Worm (Caenorhabditis elegans) whole organism, young adult: ENCODE results near the gene hsp-90.

Experiments
- D2030.7 ChIP-seq: fragments of 200-800 bp; sonication (Bioruptor generic); IDR thresholded peaks from 2 replicates; pipeline ENCODE4 v1.3.6; 2022; ENCODE audit warnings: missing genetic modification reagents, missing genetic modification characterization, missing compliant biosample characterization
- F10E7.11 ChIP-seq: sonication (generic microtip); optimal IDR thresholded peaks from 2 replicates; lab custom pipeline; 2017; ENCODE audit warnings: mild to moderate bottlenecking, missing genetic modification characterization, moderate library complexity, missing compliant biosample characterization
- F33H1.4 ChIP-seq: fragments of 200-800 bp; sonication (Bioruptor generic); IDR thresholded peaks from 2 replicates; pipeline ENCODE4 v1.3.6; 2022; ENCODE audit warnings: missing genetic modification reagents, missing genetic modification characterization, missing compliant biosample characterization
- F39B2.1 ChIP-seq: fragments of 200-800 bp; sonication (Bioruptor generic); IDR thresholded peaks from 2 replicates; pipeline ENCODE4 v1.3.6; 2022; ENCODE audit warnings: missing genetic modification reagents, missing genetic modification characterization, missing compliant biosample characterization
- F55B11.4 ChIP-seq: sonication (generic microtip); optimal IDR thresholded peaks from 2 replicates; lab custom pipeline; 2016; ENCODE audit warnings: missing compliant biosample characterization, missing genetic modification characterization, borderline replicate concordance; ENCODE audit not compliant: insufficient read depth
- K11D2.4 ChIP-seq: fragments of 200-800 bp; sonication (Bioruptor generic); IDR thresholded peaks from 2 replicates; pipeline ENCODE4 v1.3.6; 2022; ENCODE audit warnings: missing genetic modification reagents, missing genetic modification characterization, missing compliant biosample characterization
- K12H6.12 ChIP-seq: fragments of 200-800 bp; sonication (Bioruptor generic); optimal IDR thresholded peaks from 2 replicates; lab custom pipeline; 2018; ENCODE audit warnings: mild to moderate bottlenecking, missing genetic modification characterization, missing compliant biosample characterization
- Y56A3A.18 ChIP-seq: fragments of 200-800 bp; sonication (Bioruptor generic); IDR thresholded peaks from 2 replicates; pipeline ENCODE4 v1.3.6; 2022; ENCODE audit warnings: missing genetic modification reagents, missing genetic modification characterization, missing compliant biosample characterization
- akir-1 ChIP-seq: fragments of 200-800 bp; sonication (Bioruptor generic); optimal IDR thresholded peaks from 2 replicates; lab custom pipeline; 2018; ENCODE audit warnings: mild to moderate bottlenecking, missing genetic modification characterization, moderate library complexity, missing compliant biosample characterization
- ama-1 ChIP-seq, 3 experiments: fragments of 150-350 bp in 1 of 3; sonication (generic microtip) in 2 of 3; optimal IDR thresholded peaks; 2 replicates each; lab custom pipeline; 2014 to 2018; ENCODE audit warnings: missing biosample characterization in 2 of 3, missing genetic modification characterization in 2 of 3, missing genetic modification reagents in 2 of 3
- cebp-1 ChIP-seq, 2 experiments: fragments of 200-800 bp in 1 of 2; sonication (Bioruptor generic) in 1 of 2; sonication (generic microtip) in 1 of 2; IDR thresholded peaks in 1 of 2; optimal IDR thresholded peaks in 1 of 2; 2 replicates each; pipeline versions ENCODE4 v1.3.6 to Lab custom; 2017 to 2022; ENCODE audit warnings: missing compliant biosample characterization in 2 of 2, missing genetic modification characterization in 2 of 2, mild to moderate bottlenecking in 1 of 2, missing genetic modification reagents in 1 of 2, moderate library complexity in 1 of 2
- ceh-100 ChIP-seq: fragments of 200-800 bp; sonication (Bioruptor generic); IDR thresholded peaks from 2 replicates; pipeline ENCODE4 v1.3.6; 2022; ENCODE audit warnings: missing genetic modification reagents, missing genetic modification characterization, missing compliant biosample characterization
- ceh-91 ChIP-seq: fragments of 200-800 bp; sonication (Bioruptor generic); IDR thresholded peaks from 2 replicates; pipeline ENCODE4 v1.3.6; 2022; ENCODE audit warnings: missing genetic modification reagents, missing genetic modification characterization, missing compliant biosample characterization
- die-1 ChIP-seq: sonication (generic microtip); optimal IDR thresholded peaks from 2 replicates; lab custom pipeline; 2016; ENCODE audit warnings: missing genotype, mild to moderate bottlenecking, missing genetic modification characterization, missing compliant biosample characterization
- dpl-1 ChIP-seq: fragments of 150-350 bp; optimal IDR thresholded peaks from 2 replicates; lab custom pipeline; 2014; ENCODE audit warnings: missing biosample characterization, missing genetic modification reagents, missing genetic modification characterization
- efl-1 ChIP-seq: fragments of 150-350 bp; optimal IDR thresholded peaks from 2 replicates; lab custom pipeline; 2014; ENCODE audit warnings: missing biosample characterization, missing genetic modification reagents, missing genetic modification characterization
- fkh-3 ChIP-seq: sonication (generic microtip); optimal IDR thresholded peaks from 2 replicates; lab custom pipeline; 2016; ENCODE audit warnings: mild to moderate bottlenecking, missing genetic modification characterization, missing compliant biosample characterization
- hmg-1.2 ChIP-seq: fragments of 200-800 bp; sonication (Bioruptor generic); IDR thresholded peaks from 2 replicates; pipeline ENCODE4 v1.3.6; 2022; ENCODE audit warnings: missing genetic modification reagents, missing genetic modification characterization, missing compliant biosample characterization
- hsf-1 ChIP-seq: fragments of 200-800 bp; sonication (Bioruptor generic); IDR thresholded peaks from 2 replicates; pipeline ENCODE4 v1.3.6; 2022; ENCODE audit warnings: missing genetic modification reagents, missing genetic modification characterization, missing compliant biosample characterization
- lin-40 ChIP-seq: sonication (generic microtip); optimal IDR thresholded peaks from 2 replicates; lab custom pipeline; 2016; ENCODE audit warnings: missing genetic modification characterization, mild to moderate bottlenecking, missing compliant biosample characterization, missing genotype, missing genetic modification reagents
- lin-54 ChIP-seq: fragments of 200-800 bp; sonication (Bioruptor generic); optimal IDR thresholded peaks from 2 replicates; lab custom pipeline; 2018; ENCODE audit warnings: mild to moderate bottlenecking, missing genetic modification characterization, missing compliant biosample characterization
- lsl-1 ChIP-seq: fragments of 200-800 bp; sonication (Bioruptor generic); optimal IDR thresholded peaks from 2 replicates; lab custom pipeline; 2018; ENCODE audit warnings: mild to moderate bottlenecking, missing genetic modification characterization, moderate library complexity, missing compliant biosample characterization
- madf-10 ChIP-seq: sonication (generic microtip); optimal IDR thresholded peaks from 2 replicates; lab custom pipeline; 2016; ENCODE audit warnings: mild to moderate bottlenecking, missing genetic modification characterization, missing compliant biosample characterization
- madf-6 ChIP-seq: fragments of 200-800 bp; sonication (Bioruptor generic); IDR thresholded peaks from 2 replicates; pipeline ENCODE4 v1.3.6; 2022; ENCODE audit warnings: missing genetic modification reagents, missing genetic modification characterization, missing compliant biosample characterization
- madf-8 ChIP-seq: fragments of 200-800 bp; sonication (Bioruptor generic); conservative IDR thresholded peaks from 2 replicates; pipeline ENCODE4 v1.3.6; 2022; ENCODE audit warnings: missing genetic modification reagents, missing genetic modification characterization, missing compliant biosample characterization
- pha-4 ChIP-seq: fragments of 150-350 bp; sonication (generic microtip); optimal IDR thresholded peaks from 2 replicates; lab custom pipeline; 2014; ENCODE audit warnings: missing biosample characterization, missing genetic modification reagents, missing genetic modification characterization
- repo-1 ChIP-seq: sonication (generic microtip); optimal IDR thresholded peaks from 2 replicates; lab custom pipeline; 2017; ENCODE audit warnings: mild to moderate bottlenecking, missing genetic modification characterization, missing compliant biosample characterization
- snpc-1.3 ChIP-seq: sonication (generic microtip); optimal IDR thresholded peaks from 2 replicates; lab custom pipeline; 2017; ENCODE audit warnings: missing genetic modification characterization, mild to moderate bottlenecking, missing compliant biosample characterization, antibody characterized with exemption, moderate library complexity, missing genotype, missing genetic modification reagents; ENCODE audit not compliant: insufficient read depth
- snpc-3.4 ChIP-seq: sonication (generic microtip); optimal IDR thresholded peaks from 2 replicates; lab custom pipeline; 2017; ENCODE audit warnings: missing genetic modification characterization, mild to moderate bottlenecking, missing compliant biosample characterization, antibody characterized with exemption, moderate library complexity, missing genotype, missing genetic modification reagents
- tlf-1 ChIP-seq: fragments of 200-800 bp; sonication (Bioruptor generic); optimal IDR thresholded peaks from 2 replicates; lab custom pipeline; 2018; ENCODE audit warnings: mild to moderate bottlenecking, missing genetic modification characterization, missing compliant biosample characterization
- xnd-1 ChIP-seq: sonication (generic microtip); optimal IDR thresholded peaks from 2 replicates; lab custom pipeline; 2016; ENCODE audit warnings: missing genotype, missing genetic modification reagents, missing genetic modification characterization, missing compliant biosample characterization
- ztf-28 ChIP-seq: fragments of 200-800 bp; sonication (Bioruptor generic); IDR thresholded peaks from 2 replicates; pipeline ENCODE4 v1.3.6; 2022; ENCODE audit warnings: missing genetic modification reagents, missing genetic modification characterization, missing compliant biosample characterization
- ztf-3 ChIP-seq: fragments of 200-800 bp; sonication (Bioruptor generic); optimal IDR thresholded peaks from 2 replicates; lab custom pipeline; 2018; ENCODE audit warnings: mild to moderate bottlenecking, missing genetic modification characterization, missing compliant biosample characterization

hsp-90 gene

ce11 chrV:14684359-14685312 is at the start of gene hsp-90:
Gene hsp-90 (plus strand): TSS chrV:14684918.
- TF ChIP-seq lin-40 (no peak), hsf-1 (GFP tag; lab: Robert Waterston, UW) (peak; percentile 54; the same call in 1 of the 2 replicates), F55B11.4 (tag; lab: Kevin White, UChicago) (no peak), ama-1 (optimal IDR thresholded peaks at IDR 0.05; lab: Kevin White, UChicago) (peak; percentile 45), ama-1 (GFP tag; optimal IDR thresholded peaks at IDR 0.05; lab: Kevin White, UChicago) (no peak), efl-1 (peak; percentile 26), cebp-1 (GFP tag; IDR thresholded peaks at IDR 0.05; lab: Robert Waterston, UW) (no peak), cebp-1 (tag; optimal IDR thresholded peaks at IDR 0.05; lab: Kevin White, UChicago) (peak; percentile 79), madf-6 (GFP tag; lab: Robert Waterston, UW) (peak; percentile 73), xnd-1 (tag; lab: Kevin White, UChicago) (peak; percentile 23), madf-8 (GFP tag; lab: Robert Waterston, UW) (peak; percentile 56; the same call in 1 of the 2 replicates), fkh-3 (tag; lab: Kevin White, UChicago) (no peak)

ce11 chrV:14635119-14635518 is 49.6 kb upstream of the hsp-90 start, which contains the start of gene F43D2.6:
Gene F43D2.6 (minus strand): TSS chrV:14635180.
- TF ChIP-seq tlf-1, result no peak
- no peak for TF ChIP-seq repo-1 (tag; lab: Kevin White, UChicago)
- TF ChIP-seq Y56A3A.18 (GFP tag; lab: Robert Waterston, UW), result no peak
- no peak for TF ChIP-seq pha-4 (tag; lab: Kevin White, UChicago)
- no peak for TF ChIP-seq K12H6.12 (tag; lab: Kevin White, UChicago)
- no peak for TF ChIP-seq cebp-1 (GFP tag; IDR thresholded peaks at IDR 0.05; lab: Robert Waterston, UW)
- TF ChIP-seq cebp-1 (tag; optimal IDR thresholded peaks at IDR 0.05; lab: Kevin White, UChicago), result peak; percentile 11
- no peak for TF ChIP-seq F10E7.11 (tag; lab: Kevin White, UChicago)
- TF ChIP-seq dpl-1, result no peak
- peak; percentile 63 for TF ChIP-seq hmg-1.2 (GFP tag; lab: Robert Waterston, UW)
- no peak for TF ChIP-seq ztf-28 (GFP tag; lab: Robert Waterston, UW)
- TF ChIP-seq F39B2.1 (GFP tag; lab: Robert Waterston, UW), result no peak
- TF ChIP-seq, all 124 proteins: peak for 2

ce11 chrV:14638075-14638474 is 46.6 kb upstream of the hsp-90 start:
- no peak for TF ChIP-seq K11D2.4 (GFP tag; lab: Robert Waterston, UW)
- TF ChIP-seq xnd-1 (tag; lab: Kevin White, UChicago), result peak; percentile 51
- no peak for TF ChIP-seq snpc-3.4 (tag; lab: Kevin White, UChicago)
- TF ChIP-seq akir-1 (GFP tag; lab: Kevin White, UChicago), result no peak
- TF ChIP-seq hmg-1.2 (GFP tag; lab: Robert Waterston, UW), result peak; percentile 19; the same call in 1 of the 2 replicates
- TF ChIP-seq F33H1.4, result peak; percentile 34; the same call in 1 of the 2 replicates
- TF ChIP-seq lin-54, result peak; percentile 18
- TF ChIP-seq madf-8 (GFP tag; lab: Robert Waterston, UW), result peak; percentile 81
- TF ChIP-seq lsl-1 (GFP tag; lab: Kevin White, UChicago), result peak; percentile 50
- TF ChIP-seq D2030.7 (GFP tag; lab: Robert Waterston, UW), result 0 out of 2 replicates have a peak, but pooled peaks have one; percentile 23
- TF ChIP-seq madf-6 (GFP tag; lab: Robert Waterston, UW), result peak; percentile 90
- TF ChIP-seq efl-1, result peak; percentile 69
- no peak for TF ChIP-seq ceh-100 (GFP tag; lab: Robert Waterston, UW)
- peak; percentile 63 for TF ChIP-seq ceh-91 (GFP tag; lab: Robert Waterston, UW)
- peak; percentile 64 for TF ChIP-seq dpl-1

ce11 chrV:14640071-14640470 is 44.6 kb upstream of the hsp-90 start, which contains the start of gene F43D2.7:
Gene F43D2.7 (minus strand): TSS chrV:14640171.
- TF ChIP-seq die-1 (tag; lab: Kevin White, UChicago), result no peak
- TF ChIP-seq madf-10 (tag; lab: Kevin White, UChicago), result no peak
- TF ChIP-seq ztf-3 (GFP tag; lab: Kevin White, UChicago), result no peak
- TF ChIP-seq snpc-1.3 (tag; lab: Kevin White, UChicago), result no peak
